Worm (Caenorhabditis elegans) whole organism, L1 larva: ENCODE measurements around the gene epic-2.

Experiments used
- C34B4.2 ChIP-seq: sonication (generic microtip); optimal IDR thresholded peaks from 2 replicates; lab custom pipeline; 2017; ENCODE audit warnings: mild to moderate bottlenecking, missing genetic modification characterization, missing compliant biosample characterization
- alr-1 ChIP-seq: fragments of 200-800 bp; sonication (Bioruptor generic); optimal IDR thresholded peaks from 2 replicates; lab custom pipeline; 2018; ENCODE audit warnings: borderline replicate concordance, mild to moderate bottlenecking, missing genetic modification characterization, missing compliant biosample characterization
- dsc-1 ChIP-seq: sonication (generic microtip); optimal IDR thresholded peaks from 2 replicates; lab custom pipeline; 2016; ENCODE audit warnings: mild to moderate bottlenecking, missing genetic modification characterization, missing compliant biosample characterization
- elt-3 ChIP-seq, 6 experiments: fragments of 150-350 bp in 1 of 6; sonication (generic microtip); optimal IDR thresholded peaks; 2 replicates each; lab custom pipeline; 2017 to 2018; ENCODE audit warnings: missing biosample characterization in 6 of 6, missing genetic modification characterization in 6 of 6, inconsistent platforms in 1 of 6
- fos-1 ChIP-seq: fragments of 150-350 bp; optimal IDR thresholded peaks from 2 replicates; lab custom pipeline; 2014; ENCODE audit warnings: missing biosample characterization, missing genetic modification characterization
- nhr-19 ChIP-seq: fragments of 200-800 bp; sonication (Bioruptor generic); conservative IDR thresholded peaks from 2 replicates; pipeline ENCODE4 v1.3.6; 2022; ENCODE audit warnings: missing genetic modification characterization, missing compliant biosample characterization
- pag-3 ChIP-seq: sonication (generic microtip); optimal IDR thresholded peaks from 2 replicates; lab custom pipeline; 2017; ENCODE audit warnings: missing genetic modification characterization, mild to moderate bottlenecking, missing compliant biosample characterization, antibody characterized with exemption, borderline replicate concordance; ENCODE audit not compliant: insufficient read depth
- pqm-1 ChIP-seq: sonication (generic microtip); optimal IDR thresholded peaks from 3 replicates; lab custom pipeline; 2017; ENCODE audit warnings: missing biosample characterization, missing genetic modification characterization
- snpc-4 ChIP-seq: fragments of 150-350 bp; optimal IDR thresholded peaks from 2 replicates; lab custom pipeline; 2014; ENCODE audit warnings: missing biosample characterization, missing genetic modification characterization

DNA sequence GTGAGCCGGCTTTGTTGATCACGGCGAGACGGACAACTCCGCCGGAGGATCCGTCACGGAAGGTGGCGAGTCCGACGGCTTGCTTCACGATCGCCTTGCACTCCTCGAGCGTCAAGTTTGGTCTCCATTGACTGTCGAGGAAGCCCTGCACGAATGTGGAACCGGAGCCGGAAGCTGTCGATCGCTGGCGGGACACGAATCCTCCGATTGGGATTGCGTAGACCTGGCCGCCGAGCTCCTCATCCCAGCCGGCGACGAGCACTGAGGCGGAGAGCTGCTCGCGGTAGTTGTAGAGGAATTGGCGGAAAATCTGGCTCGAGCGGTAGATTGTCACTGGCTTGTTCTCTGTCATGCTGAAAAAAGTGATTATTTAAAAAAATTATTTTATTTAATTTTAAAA is 11.6 kb upstream of the epic-2 start:
- no peak for TF ChIP-seq alr-1 (tag; lab: Kevin White, UChicago)
- TF ChIP-seq pqm-1 (tag; lab: Kevin White, UChicago) = no peak
- no peak for TF ChIP-seq elt-3 (tag; optimal IDR thresholded peaks at IDR 0.05; lab: Kevin White, UChicago)
- no peak for TF ChIP-seq dsc-1 (tag; lab: Kevin White, UChicago)
- TF ChIP-seq snpc-4 (tag; lab: Kevin White, UChicago) = no peak
- no peak for TF ChIP-seq fos-1
- TF ChIP-seq pag-3 (tag; lab: Kevin White, UChicago) = no peak
- no peak for TF ChIP-seq C34B4.2 (tag; lab: Kevin White, UChicago)
- no peak for TF ChIP-seq nhr-19 (GFP tag; lab: Robert Waterston, UW)
